Worm (Caenorhabditis elegans) whole organism, young adult: Measurements from ENCODE around the gene M106.7.

Experiments
- B0261.1 ChIP-seq: sonication (generic microtip); optimal IDR thresholded peaks from 2 replicates; lab custom pipeline; 2016; ENCODE audit warnings: mild to moderate bottlenecking, missing genetic modification characterization, moderate library complexity, missing compliant biosample characterization
- F10E7.11 ChIP-seq: sonication (generic microtip); optimal IDR thresholded peaks from 2 replicates; lab custom pipeline; 2017; ENCODE audit warnings: mild to moderate bottlenecking, missing genetic modification characterization, moderate library complexity, missing compliant biosample characterization
- F22D6.2 ChIP-seq: sonication (generic microtip); optimal IDR thresholded peaks from 2 replicates; lab custom pipeline; 2016; ENCODE audit warnings: mild to moderate bottlenecking, missing genetic modification characterization, missing compliant biosample characterization
- F33H1.4 ChIP-seq: fragments of 200-800 bp; sonication (Bioruptor generic); IDR thresholded peaks from 2 replicates; pipeline ENCODE4 v1.3.6; 2022; ENCODE audit warnings: missing genetic modification reagents, missing genetic modification characterization, missing compliant biosample characterization
- F37B4.10 ChIP-seq: fragments of 200-800 bp; sonication (Bioruptor generic); IDR thresholded peaks from 2 replicates; pipeline ENCODE4 v1.3.6; 2022; ENCODE audit warnings: missing genetic modification characterization, missing compliant biosample characterization
- F49E8.2 ChIP-seq: sonication (generic microtip); optimal IDR thresholded peaks from 3 replicates; lab custom pipeline; 2017; ENCODE audit warnings: missing genetic modification characterization, mild to moderate bottlenecking, missing compliant biosample characterization, antibody characterized with exemption, moderate library complexity; ENCODE audit not compliant: insufficient read depth
- F52B5.7 ChIP-seq: sonication (generic microtip); optimal IDR thresholded peaks from 2 replicates; lab custom pipeline; 2016; ENCODE audit warnings: mild to moderate bottlenecking, missing genetic modification characterization, missing compliant biosample characterization
- Y67H2A.10 ChIP-seq: fragments of 200-800 bp; sonication (Bioruptor generic); conservative IDR thresholded peaks from 2 replicates; pipeline ENCODE4 v1.3.6; 2022; ENCODE audit warnings: missing genetic modification reagents, missing genetic modification characterization, missing compliant biosample characterization
- ZK185.1 ChIP-seq: sonication (generic microtip); optimal IDR thresholded peaks from 2 replicates; lab custom pipeline; 2016; ENCODE audit warnings: mild to moderate bottlenecking, missing genetic modification characterization, missing compliant biosample characterization; ENCODE audit not compliant: poor library complexity, severe bottlenecking
- athp-1 ChIP-seq: sonication (generic microtip); optimal IDR thresholded peaks from 2 replicates; lab custom pipeline; 2017; ENCODE audit warnings: mild to moderate bottlenecking, missing genetic modification characterization, missing compliant biosample characterization
- attf-3 ChIP-seq: fragments of 200-800 bp; sonication (Bioruptor generic); conservative IDR thresholded peaks from 2 replicates; pipeline ENCODE4 v1.3.6; 2022; ENCODE audit warnings: missing genetic modification reagents, missing genetic modification characterization, missing compliant biosample characterization
- bed-1 ChIP-seq: fragments of 200-800 bp; sonication (Bioruptor generic); IDR thresholded peaks from 2 replicates; pipeline ENCODE4 v1.3.6; 2022; ENCODE audit warnings: missing genetic modification reagents, missing genetic modification characterization, missing compliant biosample characterization
- bed-2 ChIP-seq: fragments of 200-800 bp; sonication (Bioruptor generic); IDR thresholded peaks from 2 replicates; pipeline ENCODE4 v1.3.6; 2022; ENCODE audit warnings: missing genetic modification reagents, missing genetic modification characterization, missing compliant biosample characterization
- ceh-100 ChIP-seq: fragments of 200-800 bp; sonication (Bioruptor generic); IDR thresholded peaks from 2 replicates; pipeline ENCODE4 v1.3.6; 2022; ENCODE audit warnings: missing genetic modification reagents, missing genetic modification characterization, missing compliant biosample characterization
- ceh-27 ChIP-seq: fragments of 200-800 bp; sonication (Bioruptor generic); optimal IDR thresholded peaks from 2 replicates; lab custom pipeline; 2018; ENCODE audit warnings: mild to moderate bottlenecking, missing genetic modification characterization, moderate library complexity, missing compliant biosample characterization
- ceh-79 ChIP-seq: sonication (generic microtip); optimal IDR thresholded peaks from 2 replicates; lab custom pipeline; 2017; ENCODE audit warnings: mild to moderate bottlenecking, missing genetic modification characterization, missing compliant biosample characterization
- ceh-91 ChIP-seq: fragments of 200-800 bp; sonication (Bioruptor generic); IDR thresholded peaks from 2 replicates; pipeline ENCODE4 v1.3.6; 2022; ENCODE audit warnings: missing genetic modification reagents, missing genetic modification characterization, missing compliant biosample characterization
- dox-1 ChIP-seq: fragments of 200-800 bp; sonication (Bioruptor generic); IDR thresholded peaks from 2 replicates; pipeline ENCODE4 v1.3.6; 2022; ENCODE audit warnings: missing genetic modification reagents, missing genetic modification characterization, missing compliant biosample characterization
- egrh-3 ChIP-seq: fragments of 200-800 bp; sonication (Bioruptor generic); IDR thresholded peaks from 2 replicates; pipeline ENCODE4 v1.3.6; 2022; ENCODE audit warnings: missing genetic modification reagents, missing genetic modification characterization, missing compliant biosample characterization
- ets-4 ChIP-seq: fragments of 200-800 bp; sonication (Bioruptor generic); optimal IDR thresholded peaks from 2 replicates; lab custom pipeline; 2018; ENCODE audit warnings: mild to moderate bottlenecking, missing genetic modification characterization, missing compliant biosample characterization
- fkh-3 ChIP-seq: sonication (generic microtip); optimal IDR thresholded peaks from 2 replicates; lab custom pipeline; 2016; ENCODE audit warnings: mild to moderate bottlenecking, missing genetic modification characterization, missing compliant biosample characterization
- gei-17 ChIP-seq: fragments of 200-800 bp; sonication (Bioruptor generic); optimal IDR thresholded peaks from 2 replicates; lab custom pipeline; 2018; ENCODE audit warnings: mild to moderate bottlenecking, missing genetic modification characterization, missing compliant biosample characterization
- let-526 ChIP-seq: fragments of 200-800 bp; sonication (Bioruptor generic); IDR thresholded peaks from 2 replicates; pipeline ENCODE4 v1.3.6; 2022; ENCODE audit warnings: missing genetic modification reagents, missing genetic modification characterization, missing compliant biosample characterization
- lin-35 ChIP-seq, 3 experiments: fragments of 150-350 bp in 2 of 3; sonication (generic microtip) in 1 of 3; optimal IDR thresholded peaks; 2 replicates each; lab custom pipeline; 2014 to 2018; ENCODE audit warnings: missing biosample characterization in 3 of 3, missing genetic modification characterization in 3 of 3, missing genetic modification reagents in 3 of 3
- lin-54 ChIP-seq: fragments of 200-800 bp; sonication (Bioruptor generic); optimal IDR thresholded peaks from 2 replicates; lab custom pipeline; 2018; ENCODE audit warnings: mild to moderate bottlenecking, missing genetic modification characterization, missing compliant biosample characterization
- madf-10 ChIP-seq: sonication (generic microtip); optimal IDR thresholded peaks from 2 replicates; lab custom pipeline; 2016; ENCODE audit warnings: mild to moderate bottlenecking, missing genetic modification characterization, missing compliant biosample characterization
- mcd-1 ChIP-seq: fragments of 200-800 bp; sonication (Bioruptor generic); IDR thresholded peaks from 2 replicates; pipeline ENCODE4 v1.3.6; 2022; ENCODE audit warnings: missing genetic modification reagents, missing genetic modification characterization, missing compliant biosample characterization
- mel-28 ChIP-seq: sonication (generic microtip); optimal IDR thresholded peaks from 2 replicates; lab custom pipeline; 2016; ENCODE audit warnings: borderline replicate concordance, mild to moderate bottlenecking, missing genetic modification characterization, missing compliant biosample characterization
- mes-4 ChIP-seq: sonication (generic microtip); optimal IDR thresholded peaks from 2 replicates; lab custom pipeline; 2016; ENCODE audit warnings: missing genotype, missing genetic modification characterization, missing compliant biosample characterization
- mxl-1 ChIP-seq: sonication (generic microtip); optimal IDR thresholded peaks from 2 replicates; lab custom pipeline; 2016; ENCODE audit warnings: missing genetic modification characterization, missing compliant biosample characterization
- nfya-2 ChIP-seq: fragments of 200-800 bp; sonication (Bioruptor generic); IDR thresholded peaks from 2 replicates; pipeline ENCODE4 v1.3.6; 2022; ENCODE audit warnings: missing genetic modification reagents, missing genetic modification characterization, missing compliant biosample characterization
- nhr-120 ChIP-seq: fragments of 200-800 bp; sonication (Bioruptor generic); IDR thresholded peaks from 2 replicates; pipeline ENCODE4 v1.3.6; 2022; ENCODE audit warnings: missing genetic modification characterization, missing compliant biosample characterization
- nhr-27 ChIP-seq: fragments of 200-800 bp; sonication (Bioruptor generic); optimal IDR thresholded peaks from 2 replicates; lab custom pipeline; 2018; ENCODE audit warnings: mild to moderate bottlenecking, missing genetic modification characterization, moderate library complexity, missing compliant biosample characterization
- sea-2 ChIP-seq: fragments of 200-800 bp; sonication (Bioruptor generic); IDR thresholded peaks from 2 replicates; pipeline ENCODE4 v1.3.6; 2022; ENCODE audit warnings: missing genetic modification characterization, missing compliant biosample characterization
- somi-1 ChIP-seq: fragments of 200-800 bp; sonication (Bioruptor generic); optimal IDR thresholded peaks from 2 replicates; lab custom pipeline; 2018; ENCODE audit warnings: mild to moderate bottlenecking, missing genetic modification characterization, missing compliant biosample characterization
- zfh-2 ChIP-seq: fragments of 200-800 bp; sonication (Bioruptor generic); conservative IDR thresholded peaks from 2 replicates; pipeline ENCODE4 v1.3.6; 2022; ENCODE audit warnings: missing genetic modification reagents, missing genetic modification characterization, missing compliant biosample characterization
- ztf-18 ChIP-seq: sonication (generic microtip); optimal IDR thresholded peaks from 2 replicates; lab custom pipeline; 2016; ENCODE audit warnings: missing genotype, mild to moderate bottlenecking, missing genetic modification characterization, missing compliant biosample characterization
- ztf-22 ChIP-seq: fragments of 200-800 bp; sonication (Bioruptor generic); optimal IDR thresholded peaks from 2 replicates; lab custom pipeline; 2018; ENCODE audit warnings: mild to moderate bottlenecking, missing genetic modification characterization, moderate library complexity, missing compliant biosample characterization
- ztf-3 ChIP-seq: fragments of 200-800 bp; sonication (Bioruptor generic); optimal IDR thresholded peaks from 2 replicates; lab custom pipeline; 2018; ENCODE audit warnings: mild to moderate bottlenecking, missing genetic modification characterization, missing compliant biosample characterization

M106.7 gene

ce11 chrII:10868670-10869246 lies 11.8 kb upstream of the M106.7 start, which contains the start of the genes gmps-1 and cap-2 (continued):
- TF ChIP-seq attf-3 (GFP tag; lab: Robert Waterston, UW), result peak; percentile 78
- TF ChIP-seq ets-4 (GFP tag; lab: Kevin White, UChicago), result no peak
- peak; percentile 92 for TF ChIP-seq let-526 (GFP tag; lab: Robert Waterston, UW)
- TF ChIP-seq F10E7.11 (tag; lab: Kevin White, UChicago), result peak; percentile 54
- peak; percentile 98 for TF ChIP-seq athp-1 (tag; lab: Kevin White, UChicago)
- peak; percentile 79 for TF ChIP-seq F22D6.2 (tag; lab: Kevin White, UChicago)
- no peak for TF ChIP-seq ztf-22 (GFP tag; lab: Kevin White, UChicago)
- TF ChIP-seq somi-1 (GFP tag; lab: Kevin White, UChicago), result peak; percentile 42
- no peak for TF ChIP-seq F37B4.10 (GFP tag; lab: Robert Waterston, UW)
- TF ChIP-seq F33H1.4 (GFP tag; lab: Robert Waterston, UW), result peak; percentile 100
- no peak for TF ChIP-seq mxl-1 (tag; lab: Kevin White, UChicago)
- no peak for TF ChIP-seq bed-2 (GFP tag; lab: Robert Waterston, UW)
- peak; percentile 26 for TF ChIP-seq B0261.1 (tag; lab: Kevin White, UChicago)
- TF ChIP-seq nhr-27 (tag; lab: Kevin White, UChicago), result no peak
- TF ChIP-seq egrh-3 (GFP tag; lab: Robert Waterston, UW), result peak; percentile 51
- peak; percentile 71 for TF ChIP-seq ztf-18
- peak; percentile 43 for TF ChIP-seq mel-28 (tag; lab: Kevin White, UChicago)
- TF ChIP-seq lin-35 (GFP tag; optimal IDR thresholded peaks at IDR 0.05; lab: Kevin White, UChicago), result peak; percentile 15 to 96 (median 75)
- peak; percentile 97 for TF ChIP-seq dox-1 (GFP tag; lab: Robert Waterston, UW)
- TF ChIP-seq nhr-120 (GFP tag; lab: Robert Waterston, UW), result no peak
- peak; percentile 96 for TF ChIP-seq mcd-1 (GFP tag; lab: Robert Waterston, UW)
- TF ChIP-seq ZK185.1 (tag; lab: Kevin White, UChicago), result peak; percentile 94
- TF ChIP-seq nfya-2 (GFP tag; lab: Robert Waterston, UW), result no peak
- TF ChIP-seq sea-2 (GFP tag; lab: Robert Waterston, UW), result no peak
- peak; percentile 91 for TF ChIP-seq ceh-27 (GFP tag; lab: Kevin White, UChicago)
- TF ChIP-seq mes-4 (tag; lab: Kevin White, UChicago), result no peak
- TF ChIP-seq F49E8.2 (tag; lab: Kevin White, UChicago), result peak; percentile 85
- peak; percentile 92 for TF ChIP-seq lin-54 (GFP tag; lab: Kevin White, UChicago)
- TF ChIP-seq F52B5.7, result peak; percentile 43
- peak; percentile 85 for TF ChIP-seq ceh-100 (GFP tag; lab: Robert Waterston, UW)
- no peak for TF ChIP-seq bed-1 (GFP tag; lab: Robert Waterston, UW)
- TF ChIP-seq ceh-79 (tag; lab: Kevin White, UChicago), result no peak
- peak; percentile 79 for TF ChIP-seq madf-10 (tag; lab: Kevin White, UChicago)
- peak; percentile 45 for TF ChIP-seq ztf-3 (GFP tag; lab: Kevin White, UChicago)
- TF ChIP-seq ceh-91 (GFP tag; lab: Robert Waterston, UW), result peak; percentile 82
- TF ChIP-seq Y67H2A.10 (GFP tag; lab: Robert Waterston, UW), result peak; percentile 64; the same call in 1 of the 2 replicates
- TF ChIP-seq zfh-2 (GFP tag; lab: Robert Waterston, UW), result peak; percentile 91
- TF ChIP-seq gei-17 (GFP tag; lab: Kevin White, UChicago), result peak; percentile 87
- no peak for TF ChIP-seq fkh-3 (tag; lab: Kevin White, UChicago)
- TF ChIP-seq, all 124 proteins: peak for 89
